Worm (Caenorhabditis elegans) whole organism, L3 larva: ENCODE results near the gene cest-4.
A peak's percentile ranks its signal among the peaks of the same experiment; 100 is the strongest.

Experiments
- ZK546.5 ChIP-seq: sonication (generic microtip); optimal IDR thresholded peaks from 2 replicates; lab custom pipeline; 2017; ENCODE audit warnings: missing biosample characterization, missing genetic modification characterization
- ama-1 ChIP-seq: fragments of 150-350 bp; optimal IDR thresholded peaks from 2 replicates; lab custom pipeline; 2018
- ceh-82 ChIP-seq: fragments of 150-350 bp; optimal IDR thresholded peaks from 2 replicates; lab custom pipeline; 2014; ENCODE audit warnings: missing biosample characterization, missing genetic modification characterization
- ceh-9 ChIP-seq: sonication (generic microtip); optimal IDR thresholded peaks from 2 replicates; lab custom pipeline; 2018; ENCODE audit warnings: missing biosample characterization, missing genetic modification characterization
- egl-5 ChIP-seq: fragments of 150-350 bp; optimal IDR thresholded peaks from 2 replicates; lab custom pipeline; 2017; ENCODE audit warnings: missing biosample characterization, missing genetic modification reagents, missing genetic modification characterization, inconsistent platforms
- elt-1 ChIP-seq: fragments of 150-350 bp; optimal IDR thresholded peaks from 2 replicates; lab custom pipeline; 2014; ENCODE audit warnings: missing biosample characterization, missing genetic modification characterization
- elt-2 ChIP-seq: sonication (generic microtip); optimal IDR thresholded peaks from 2 replicates; lab custom pipeline; 2016; ENCODE audit warnings: missing genetic modification reagents, mild to moderate bottlenecking, missing genetic modification characterization, missing compliant biosample characterization
- elt-3 ChIP-seq, 3 experiments: fragments of 150-350 bp in 1 of 3; sonication (generic microtip) in 2 of 3; optimal IDR thresholded peaks; 2 replicates in 2 of 3; 4 replicates in 1 of 3; lab custom pipeline; 2014 to 2017; ENCODE audit warnings: missing biosample characterization in 3 of 3, missing genetic modification characterization in 3 of 3
- fos-1 ChIP-seq: fragments of 150-350 bp; optimal IDR thresholded peaks from 2 replicates; lab custom pipeline; 2014; ENCODE audit warnings: missing biosample characterization, missing genetic modification characterization
- mml-1 ChIP-seq: fragments of 150-350 bp; sonication (generic microtip); optimal IDR thresholded peaks from 3 replicates; lab custom pipeline; 2014; ENCODE audit warnings: missing biosample characterization, missing genetic modification characterization
- nfya-1 ChIP-seq: sonication (generic microtip); optimal IDR thresholded peaks from 2 replicates; lab custom pipeline; 2017; ENCODE audit warnings: missing genetic modification characterization, mild to moderate bottlenecking, missing compliant biosample characterization, antibody characterized with exemption, moderate library complexity; ENCODE audit not compliant: insufficient read depth
- nhr-11 ChIP-seq: fragments of 150-350 bp; optimal IDR thresholded peaks from 2 replicates; lab custom pipeline; 2014; ENCODE audit warnings: missing biosample characterization, missing genetic modification characterization
- nhr-67 ChIP-seq: fragments of 150-350 bp; optimal IDR thresholded peaks from 2 replicates; lab custom pipeline; 2014; ENCODE audit warnings: missing biosample characterization, missing genetic modification characterization
- pha-4 ChIP-seq: fragments of 150-350 bp; optimal IDR thresholded peaks from 2 replicates; lab custom pipeline; 2014; ENCODE audit warnings: missing biosample characterization, missing genetic modification reagents, missing genetic modification characterization
- unc-39 ChIP-seq: sonication (generic microtip); optimal IDR thresholded peaks from 4 replicates; lab custom pipeline; 2017; ENCODE audit warnings: missing biosample characterization, missing genetic modification characterization
- unc-62 ChIP-seq: fragments of 150-350 bp; sonication (generic microtip); optimal IDR thresholded peaks from 4 replicates; lab custom pipeline; 2014; ENCODE audit warnings: missing biosample characterization, missing genetic modification reagents, missing genetic modification characterization
- zag-1 ChIP-seq: fragments of 150-350 bp; optimal IDR thresholded peaks from 2 replicates; lab custom pipeline; 2014; ENCODE audit warnings: missing biosample characterization, missing genetic modification characterization
- ztf-4 ChIP-seq: fragments of 150-350 bp; optimal IDR thresholded peaks from 2 replicates; lab custom pipeline; 2014; ENCODE audit warnings: missing biosample characterization, missing genetic modification characterization

The cest-4 gene

ce11 chrIV:6756374-6756773 lies 45.8 kb downstream of the cest-4 start (continued):
- peak; percentile 14 for TF ChIP-seq elt-1 (tag; lab: Kevin White, UChicago)
- TF ChIP-seq unc-62 = peak; percentile 58
- no peak for TF ChIP-seq fos-1 (tag; lab: Kevin White, UChicago)
- TF ChIP-seq, all 47 proteins: peak for 28

ce11 chrIV:6751213-6751612 lies 50.9 kb downstream of the cest-4 start:
- TF ChIP-seq ceh-9 (tag; lab: Kevin White, UChicago) (no peak), nhr-67 (no peak), elt-3 (tag; optimal IDR thresholded peaks at IDR 0.05; lab: Kevin White, UChicago) (no peak), egl-5 (peak; percentile 82), nhr-11 (tag; lab: Kevin White, UChicago) (no peak), nfya-1 (peak; percentile 49)

ce11 chrIV:6750117-6750516 lies 52.0 kb downstream of the cest-4 start:
- TF ChIP-seq egl-5 = no peak
- no peak for TF ChIP-seq unc-62
- TF ChIP-seq ceh-82 (tag; lab: Kevin White, UChicago) = no peak
- no peak for TF ChIP-seq ZK546.5 (tag; lab: Kevin White, UChicago)
- TF ChIP-seq ztf-4 (tag; lab: Kevin White, UChicago) = no peak
- no peak for TF ChIP-seq pha-4 (tag; lab: Kevin White, UChicago)
- no peak for TF ChIP-seq ama-1
- TF ChIP-seq unc-39 (tag; lab: Kevin White, UChicago) = no peak
- TF ChIP-seq mml-1 (tag; lab: Kevin White, UChicago) = no peak
- no peak for TF ChIP-seq nhr-67
- no peak for TF ChIP-seq zag-1 (tag; lab: Kevin White, UChicago)
- TF ChIP-seq fos-1 (tag; lab: Kevin White, UChicago) = no peak
- no peak for TF ChIP-seq elt-2 (tag; lab: Kevin White, UChicago)
